Worm (Caenorhabditis elegans): Measurements from ENCODE around the gene glb-3.

Gene glb-3

ce11 chrV:11118179-11118725, 16.1 kb upstream of the glb-3 start:
- TF ChIP-seq nhr-19 (GFP tag; conservative IDR thresholded peaks at IDR 0.05): no peak
- no peak for TF ChIP-seq egl-27 (tag; optimal IDR thresholded peaks at IDR 0.05)
- TF ChIP-seq lin-35 (GFP tag; optimal IDR thresholded peaks at IDR 0.05): peak in 1 of 2 experiments; percentile 11
- TF ChIP-seq aha-1 (tag; optimal IDR thresholded peaks at IDR 0.05): no peak
- TF ChIP-seq lsy-2 (tag; optimal IDR thresholded peaks at IDR 0.05): no peak
- no peak for TF ChIP-seq mab-9 (GFP tag; IDR thresholded peaks at IDR 0.05)
- no peak for TF ChIP-seq unc-130 (tag; optimal IDR thresholded peaks at IDR 0.05)
- TF ChIP-seq ama-1 (optimal IDR thresholded peaks at IDR 0.05): peak; percentile 20
- TF ChIP-seq nhr-71 (tag; optimal IDR thresholded peaks at IDR 0.05): peak; percentile 56
- peak; percentile 60 for TF ChIP-seq ztf-4 (tag; optimal IDR thresholded peaks at IDR 0.05)
- TF ChIP-seq elt-2 (tag; optimal IDR thresholded peaks at IDR 0.05): no peak
- peak; percentile 61 for TF ChIP-seq nhr-90 (tag; optimal IDR thresholded peaks at IDR 0.05; ENCODE audit: poor library complexity)
- no peak for TF ChIP-seq rnt-1 (tag; optimal IDR thresholded peaks at IDR 0.05)
- TF ChIP-seq nhr-47 (tag; optimal IDR thresholded peaks at IDR 0.05): peak; percentile 15
- TF ChIP-seq ceh-88 (GFP tag; IDR thresholded peaks at IDR 0.05): no peak
- no peak for TF ChIP-seq sox-4 (tag; optimal IDR thresholded peaks at IDR 0.05)
- TF ChIP-seq efl-1 (optimal IDR thresholded peaks at IDR 0.05): peak in 1 of 2 experiments; percentile 15
- peak in 1 of 2 experiments; percentile 71 for TF ChIP-seq efl-1 (GFP tag; optimal IDR thresholded peaks at IDR 0.05 in 1 of 2)
- TF ChIP-seq pag-3 (tag; optimal IDR thresholded peaks at IDR 0.05; ENCODE audit: borderline replicate concordance, insufficient read depth): no peak
- TF ChIP-seq mef-2 (tag; optimal IDR thresholded peaks at IDR 0.05): no peak
- TF ChIP-seq nhr-20 (tag; optimal IDR thresholded peaks at IDR 0.05): peak; percentile 16
- no peak for TF ChIP-seq nhr-11 (tag; optimal IDR thresholded peaks at IDR 0.05)
- TF ChIP-seq ztf-11 (tag; optimal IDR thresholded peaks at IDR 0.05): peak in 1 of 2 experiments; percentile 3
- no peak for TF ChIP-seq unc-62 (GFP tag; optimal IDR thresholded peaks at IDR 0.05)
- no peak for TF ChIP-seq tbx-2 (tag; optimal IDR thresholded peaks at IDR 0.05)

DNA sequence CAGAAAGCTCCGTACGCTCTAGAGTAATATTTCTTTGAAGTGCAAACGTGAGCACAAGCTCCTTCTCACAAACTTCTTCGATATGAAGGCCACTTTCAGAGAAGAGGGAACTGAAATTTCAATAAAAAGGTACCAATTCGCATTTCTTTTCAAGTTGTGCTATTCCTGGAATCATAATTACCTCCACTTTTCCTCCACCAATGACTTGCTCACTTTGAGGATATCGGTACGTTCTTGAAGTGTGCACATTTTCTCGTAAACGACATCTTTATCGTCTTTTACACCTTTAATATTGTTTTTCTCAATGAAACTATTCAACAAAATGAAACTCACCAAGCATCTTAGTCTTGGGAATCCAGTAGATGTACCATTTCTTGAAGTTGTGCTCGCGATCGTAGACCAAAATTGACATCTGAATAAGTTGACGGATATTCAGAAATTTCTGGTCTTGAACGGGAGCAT, 15.1 kb upstream of the glb-3 start, which contains the start of gene scb-1:
Gene scb-1, minus strand, starts transcription at position 412 of the 462 bp plus-strand sequence.
- TF ChIP-seq nhr-71 (tag; optimal IDR thresholded peaks at IDR 0.05) (peak; percentile 20), nhr-90 (tag; optimal IDR thresholded peaks at IDR 0.05; ENCODE audit: poor library complexity) (peak; percentile 9), efl-1 (optimal IDR thresholded peaks at IDR 0.05) (no peak), efl-1 (GFP tag; optimal IDR thresholded peaks at IDR 0.05 in 1 of 2) (peak in 1 of 2 experiments; percentile 28), nhr-47 (tag; optimal IDR thresholded peaks at IDR 0.05) (no peak), ama-1 (optimal IDR thresholded peaks at IDR 0.05) (peak; percentile 87), nhr-85 (tag) (peak; percentile 32), lir-3 (tag; optimal IDR thresholded peaks at IDR 0.05; ENCODE audit: poor library complexity) (no peak), sptf-1 (tag; optimal IDR thresholded peaks at IDR 0.05) (no peak)

ce11 chrV:11121247-11121646, 13.1 kb upstream of the glb-3 start:
- TF ChIP-seq mdl-1 (tag; optimal IDR thresholded peaks at IDR 0.05) (peak in 1 of 2 experiments; percentile 84), swsn-7 (tag; optimal IDR thresholded peaks at IDR 0.05) (peak; percentile 24), rnt-1 (tag; optimal IDR thresholded peaks at IDR 0.05) (peak; percentile 25), lin-35 (GFP tag; optimal IDR thresholded peaks at IDR 0.05) (peak; percentile 32 to 66), jun-1 (tag; optimal IDR thresholded peaks at IDR 0.05) (no peak), lin-14 (GFP tag; optimal IDR thresholded peaks at IDR 0.05) (peak; percentile 83), dpl-1 (GFP tag; optimal IDR thresholded peaks at IDR 0.05) (peak in 2 of 3 experiments; percentile 30 to 63), egl-27 (tag; optimal IDR thresholded peaks at IDR 0.05) (no peak), vab-15 (tag; optimal IDR thresholded peaks at IDR 0.05) (no peak), nhr-90 (tag; optimal IDR thresholded peaks at IDR 0.05; ENCODE audit: poor library complexity) (no peak), skn-1 (tag; optimal IDR thresholded peaks at IDR 0.05) (peak; percentile 57), lir-3 (tag; optimal IDR thresholded peaks at IDR 0.05; ENCODE audit: poor library complexity) (peak; percentile 38), alr-1 (tag; optimal IDR thresholded peaks at IDR 0.05; ENCODE audit: borderline replicate concordance) (no peak), elt-2 (tag; optimal IDR thresholded peaks at IDR 0.05) (no peak), C16A3.4 (tag; optimal IDR thresholded peaks at IDR 0.05) (peak; percentile 58), zag-1 (tag; optimal IDR thresholded peaks at IDR 0.05) (no peak), lsy-2 (tag; optimal IDR thresholded peaks at IDR 0.05) (peak; percentile 44 to 65), irx-1 (tag; optimal IDR thresholded peaks at IDR 0.05) (no peak), C04F5.9 (tag; optimal IDR thresholded peaks at IDR 0.05) (no peak), blmp-1 (tag; optimal IDR thresholded peaks at IDR 0.05) (peak; percentile 56), mef-2 (tag; optimal IDR thresholded peaks at IDR 0.05) (no peak), ceh-63 (GFP tag; optimal IDR thresholded peaks at IDR 0.05) (no peak), ceh-82 (tag; optimal IDR thresholded peaks at IDR 0.05) (peak in 1 of 3 experiments; percentile 24), unc-30 (tag; optimal IDR thresholded peaks at IDR 0.05) (no peak), nhr-19 (GFP tag; conservative IDR thresholded peaks at IDR 0.05) (peak; percentile 23; the same call in 1 of the 2 replicates), lin-13 (GFP tag; optimal IDR thresholded peaks at IDR 0.05) (no peak), lin-39 (tag; optimal IDR thresholded peaks at IDR 0.05) (no peak), unc-130 (tag; optimal IDR thresholded peaks at IDR 0.05) (peak; percentile 48)

Measured in whole organism, L1 larva.